Worm (Caenorhabditis elegans) whole organism, midembryonic: Measurements from ENCODE around the gene F21D9.3.

Experiments used
- T22C8.4 ChIP-seq: fragments of 200-800 bp; sonication (Bioruptor generic); IDR thresholded peaks from 2 replicates; pipeline ENCODE4 v1.3.6; 2022; ENCODE audit warnings: missing genetic modification characterization, missing compliant biosample characterization
- cog-1 ChIP-seq: sonication (generic microtip); optimal IDR thresholded peaks from 2 replicates; lab custom pipeline; 2016; ENCODE audit warnings: missing genetic modification characterization, missing compliant biosample characterization
- flt-1 ChIP-seq: fragments of 200-800 bp; sonication (Bioruptor generic); IDR thresholded peaks from 2 replicates; pipeline ENCODE4 v1.3.6; 2022; ENCODE audit warnings: missing genetic modification characterization, missing compliant biosample characterization
- klf-2 ChIP-seq: fragments of 200-800 bp; sonication (Bioruptor generic); conservative IDR thresholded peaks from 2 replicates; pipeline ENCODE4 v1.3.6; 2022; ENCODE audit warnings: missing genetic modification reagents, missing genetic modification characterization, missing compliant biosample characterization
- med-1 ChIP-seq: sonication (generic microtip); optimal IDR thresholded peaks from 2 replicates; lab custom pipeline; 2017; ENCODE audit warnings: missing genetic modification characterization, mild to moderate bottlenecking, missing compliant biosample characterization, antibody characterized with exemption, missing genetic modification reagents; ENCODE audit not compliant: insufficient read depth
- tab-1 ChIP-seq: fragments of 200-800 bp; sonication (Bioruptor generic); IDR thresholded peaks from 2 replicates; pipeline ENCODE4 v1.3.6; 2022; ENCODE audit warnings: missing genetic modification characterization, missing compliant biosample characterization
- ztf-23 ChIP-seq: fragments of 200-800 bp; sonication (Bioruptor generic); IDR thresholded peaks from 2 replicates; pipeline ENCODE4 v1.3.6; 2022; ENCODE audit warnings: missing genetic modification reagents, missing genetic modification characterization, missing compliant biosample characterization
- ztf-29 ChIP-seq: fragments of 200-800 bp; sonication (Bioruptor generic); IDR thresholded peaks from 2 replicates; pipeline ENCODE4 v1.3.6; 2022; ENCODE audit warnings: missing genetic modification reagents, missing genetic modification characterization, missing compliant biosample characterization

- TF ChIP-seq ztf-29 (no peak), med-1 (GFP tag; lab: Kevin White, UChicago) (no peak), flt-1 (GFP tag; lab: Robert Waterston, UW) (no peak), cog-1 (no peak), tab-1 (no peak), T22C8.4 (GFP tag; lab: Robert Waterston, UW) (no peak), klf-2 (GFP tag; lab: Robert Waterston, UW) (no peak), ztf-23 (no peak)
Observed at ce11 chrV:19233469-19233868, 24.1 kb downstream of the F21D9.3 start, which contains the start of gene fbxb-116.
